Fruit fly (Drosophila melanogaster): ENCODE results near the gene Cse1.

Gene Cse1

dm6 chr2L:16843336-16843735, 18.3 kb upstream of the Cse1 start:
- no peak for TF ChIP-seq CG12768 (GFP tag; optimal IDR thresholded peaks at IDR 0.05)
- no peak for TF ChIP-seq pad (GFP tag; optimal IDR thresholded peaks at IDR 0.05)
- TF ChIP-seq kay (GFP tag; ENCODE audit: borderline replicate concordance), result peak; percentile 53

- no peak for TF ChIP-seq cnc (optimal IDR thresholded peaks at IDR 0.05)
- no peak for TF ChIP-seq tj (GFP tag; optimal IDR thresholded peaks at IDR 0.05)
- TF ChIP-seq CG5204 (GFP tag; optimal IDR thresholded peaks at IDR 0.05), result no peak
- no peak for TF ChIP-seq Mnt (GFP tag; optimal IDR thresholded peaks at IDR 0.05)
- no peak for TF ChIP-seq kay (GFP tag; ENCODE audit: borderline replicate concordance)
- TF ChIP-seq Clk (GFP tag; optimal IDR thresholded peaks at IDR 0.05), result no peak
- no peak for TF ChIP-seq CG1620 (GFP tag; optimal IDR thresholded peaks at IDR 0.05)
- no peak for TF ChIP-seq pad (GFP tag; optimal IDR thresholded peaks at IDR 0.05)
- no peak for TF ChIP-seq ovo (GFP tag; optimal IDR thresholded peaks at IDR 0.05)
- TF ChIP-seq bab1 (GFP tag; optimal IDR thresholded peaks at IDR 0.05), result no peak
- TF ChIP-seq CG7101 (tag; optimal IDR thresholded peaks at IDR 0.05), result no peak
- no peak for TF ChIP-seq toe (GFP tag; optimal IDR thresholded peaks at IDR 0.05)
- no peak for TF ChIP-seq CG33017 (tag; optimal IDR thresholded peaks at IDR 0.05)
- no peak for TF ChIP-seq CG11617 (GFP tag; optimal IDR thresholded peaks at IDR 0.05)
- TF ChIP-seq CG7045 (GFP tag; optimal IDR thresholded peaks at IDR 0.05), result no peak
- TF ChIP-seq CG14711 (tag; optimal IDR thresholded peaks at IDR 0.05), result no peak
- no peak for TF ChIP-seq cic (GFP tag; optimal IDR thresholded peaks at IDR 0.05)
- no peak for TF ChIP-seq CG12768 (GFP tag; optimal IDR thresholded peaks at IDR 0.05)
- TF ChIP-seq Crg-1 (GFP tag; optimal IDR thresholded peaks at IDR 0.05), result no peak
These were observed 17.5 kb upstream of the Cse1 start for dm6 chr2L:16842505-16842904.

DNA sequence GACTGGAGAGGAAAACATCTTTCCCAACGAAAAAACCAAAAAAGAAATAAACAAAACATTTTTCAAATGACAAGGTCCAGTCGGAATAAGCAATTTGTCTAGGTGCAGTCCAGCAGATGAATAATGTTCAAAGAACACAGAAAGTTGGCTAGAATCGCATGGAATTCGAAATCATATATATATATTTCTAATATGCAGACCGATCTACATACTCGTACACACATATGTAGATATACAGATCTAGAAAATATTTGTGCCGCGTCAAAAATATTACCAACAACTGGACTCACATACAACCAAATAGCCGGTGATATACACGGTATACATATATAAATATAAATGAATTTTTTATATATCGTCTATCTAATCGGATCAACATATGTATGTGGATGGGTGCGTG, 14.7 kb upstream of the Cse1 start:
- no peak for TF ChIP-seq tj (GFP tag; optimal IDR thresholded peaks at IDR 0.05)
- TF ChIP-seq ovo (GFP tag; optimal IDR thresholded peaks at IDR 0.05), result no peak
- TF ChIP-seq CG1620 (GFP tag; optimal IDR thresholded peaks at IDR 0.05), result no peak
- no peak for TF ChIP-seq Hr96 (GFP tag; optimal IDR thresholded peaks at IDR 0.05)
- TF ChIP-seq pad (GFP tag; optimal IDR thresholded peaks at IDR 0.05), result no peak
- no peak for TF ChIP-seq cnc (optimal IDR thresholded peaks at IDR 0.05)
- no peak for TF ChIP-seq CG5204 (GFP tag; optimal IDR thresholded peaks at IDR 0.05)
- TF ChIP-seq bab1 (GFP tag; optimal IDR thresholded peaks at IDR 0.05), result no peak
- TF ChIP-seq CG14711 (tag; optimal IDR thresholded peaks at IDR 0.05), result no peak
- no peak for TF ChIP-seq CG12768 (GFP tag; optimal IDR thresholded peaks at IDR 0.05)
- TF ChIP-seq Clk (GFP tag; optimal IDR thresholded peaks at IDR 0.05), result no peak

DNA sequence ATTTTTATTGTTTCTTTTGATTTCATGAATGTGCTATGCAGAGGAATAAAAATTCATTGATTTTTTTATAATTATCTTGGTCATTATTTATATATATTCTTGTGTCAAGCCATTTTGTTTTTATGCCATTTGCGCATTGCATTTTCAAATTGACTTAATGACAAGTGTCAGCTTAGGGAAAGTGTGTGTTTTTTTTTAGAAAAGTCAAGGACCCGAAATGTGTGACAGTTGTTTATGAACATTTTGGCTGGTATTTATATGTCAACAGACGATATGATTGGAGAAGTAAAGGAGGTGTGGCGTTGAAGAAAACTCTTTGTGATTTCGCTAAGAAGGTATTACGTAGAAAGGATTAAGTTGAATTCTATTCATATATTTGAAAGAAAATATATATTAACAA, 12.7 kb upstream of the Cse1 start, which contains the start of the genes SclA and SclB:
TSS of gene SclA (plus strand) at position 301 of the 400 bp plus-strand sequence.
TSS of gene SclB (plus strand) at position 301 of the 400 bp plus-strand sequence.
- peak; percentile 1 for TF ChIP-seq kay (GFP tag; ENCODE audit: borderline replicate concordance)
- TF ChIP-seq bab1 (GFP tag; optimal IDR thresholded peaks at IDR 0.05), result no peak
- no peak for TF ChIP-seq CG14711 (tag; optimal IDR thresholded peaks at IDR 0.05)
- no peak for TF ChIP-seq CG12768 (GFP tag; optimal IDR thresholded peaks at IDR 0.05)

- TF ChIP-seq CG7101 (tag; optimal IDR thresholded peaks at IDR 0.05), result no peak
- no peak for TF ChIP-seq CG1620 (GFP tag; optimal IDR thresholded peaks at IDR 0.05)
- no peak for TF ChIP-seq CG33017 (tag; optimal IDR thresholded peaks at IDR 0.05)
- TF ChIP-seq Clk (GFP tag; optimal IDR thresholded peaks at IDR 0.05), result no peak
- no peak for TF ChIP-seq toe (GFP tag; optimal IDR thresholded peaks at IDR 0.05)
- TF ChIP-seq Mnt (GFP tag; optimal IDR thresholded peaks at IDR 0.05), result no peak
- no peak for TF ChIP-seq CG14711 (tag; optimal IDR thresholded peaks at IDR 0.05)
- TF ChIP-seq cnc (optimal IDR thresholded peaks at IDR 0.05), result no peak
- TF ChIP-seq CG11617 (GFP tag; optimal IDR thresholded peaks at IDR 0.05), result no peak
These were observed 12.2 kb upstream of the Cse1 start, which contains the start of gene Nepl9 for dm6 chr2L:16837158-16837557. TSS of gene Nepl9 (minus strand) at chr2L:16837258.

DNA sequence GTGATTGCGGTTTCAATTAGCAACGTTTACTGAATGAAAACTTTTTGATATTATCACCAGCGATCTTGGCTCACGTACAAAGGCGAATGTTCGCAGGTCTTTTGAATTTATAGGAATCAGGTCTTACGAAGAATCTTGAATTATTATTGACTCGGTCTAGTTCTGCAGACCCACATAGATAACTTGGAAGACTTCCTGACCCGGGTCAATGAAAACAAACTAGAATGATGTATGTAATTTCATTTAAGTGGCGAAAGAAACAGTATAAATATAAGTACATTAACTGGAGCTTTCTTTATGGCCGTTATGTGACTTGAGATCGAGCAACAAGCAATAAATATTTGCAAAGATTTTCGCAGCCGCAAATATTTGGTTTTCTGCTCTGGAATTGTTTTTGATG, 9.4 kb upstream of the Cse1 start, which contains the start of gene CG13282:
TSS of gene CG13282 (minus strand) at position 101 of the 400 bp plus-strand sequence.
- no peak for TF ChIP-seq CG12768 (GFP tag; optimal IDR thresholded peaks at IDR 0.05)
- TF ChIP-seq CG14711 (tag; optimal IDR thresholded peaks at IDR 0.05), result no peak
- no peak for TF ChIP-seq pad (GFP tag; optimal IDR thresholded peaks at IDR 0.05)
- TF ChIP-seq CG7045 (GFP tag; optimal IDR thresholded peaks at IDR 0.05), result no peak
- no peak for TF ChIP-seq toe (GFP tag; optimal IDR thresholded peaks at IDR 0.05)
- TF ChIP-seq cic (GFP tag; optimal IDR thresholded peaks at IDR 0.05), result no peak
- TF ChIP-seq Clk (GFP tag; optimal IDR thresholded peaks at IDR 0.05), result no peak
- no peak for TF ChIP-seq CG7101 (tag; optimal IDR thresholded peaks at IDR 0.05)
- TF ChIP-seq cnc (optimal IDR thresholded peaks at IDR 0.05), result no peak
- no peak for TF ChIP-seq CG1620 (GFP tag; optimal IDR thresholded peaks at IDR 0.05)
- TF ChIP-seq CG33017 (tag; optimal IDR thresholded peaks at IDR 0.05), result no peak
- no peak for TF ChIP-seq kay (GFP tag; ENCODE audit: borderline replicate concordance)
- no peak for TF ChIP-seq tj (GFP tag; optimal IDR thresholded peaks at IDR 0.05)
- TF ChIP-seq CG11617 (GFP tag; optimal IDR thresholded peaks at IDR 0.05), result no peak
- TF ChIP-seq Hr96 (GFP tag; optimal IDR thresholded peaks at IDR 0.05), result no peak
- no peak for TF ChIP-seq CG5204 (GFP tag; optimal IDR thresholded peaks at IDR 0.05)
- no peak for TF ChIP-seq bab1 (GFP tag; optimal IDR thresholded peaks at IDR 0.05)
- no peak for TF ChIP-seq ovo (GFP tag; optimal IDR thresholded peaks at IDR 0.05)

DNA sequence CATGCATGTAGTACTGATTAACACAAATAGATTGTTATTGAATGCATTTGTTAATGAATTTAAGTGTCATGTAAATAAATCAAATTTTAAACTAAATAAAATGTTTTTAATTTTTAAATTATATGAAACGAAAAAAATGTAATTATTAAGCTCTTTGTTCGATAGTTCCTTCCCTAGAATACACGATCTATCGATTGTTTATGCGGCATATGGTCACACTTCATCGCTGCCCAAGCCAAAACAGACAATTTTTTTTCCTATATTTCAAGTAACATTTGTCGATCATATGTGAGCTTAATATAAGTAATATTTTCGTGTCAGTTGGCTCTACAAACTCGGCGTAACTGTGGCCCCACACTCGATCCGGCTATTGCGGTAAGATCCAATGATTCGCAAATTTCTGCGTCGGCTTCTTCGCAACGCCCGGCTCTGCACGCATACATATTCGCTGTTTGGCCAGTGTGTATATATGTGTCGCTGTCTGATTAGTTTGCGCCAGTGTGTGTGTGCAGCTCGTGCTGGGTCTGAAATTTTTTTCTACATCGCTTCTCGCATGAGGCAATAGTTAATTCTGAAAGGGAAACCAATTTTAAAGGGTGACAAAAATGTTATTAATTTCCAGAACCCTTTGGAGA, 2.0 kb upstream of the Cse1 start, which contains the start of gene AspRS-m:
TSS of gene AspRS-m (plus strand) at position 207 of the 635 bp plus-strand sequence.
- TF ChIP-seq toe (GFP tag; optimal IDR thresholded peaks at IDR 0.05) (peak; percentile 10), tj (GFP tag; optimal IDR thresholded peaks at IDR 0.05) (peak; percentile 3), Mnt (GFP tag; optimal IDR thresholded peaks at IDR 0.05) (peak; percentile 65), kay (GFP tag; ENCODE audit: borderline replicate concordance) (no peak), CG12768 (GFP tag; optimal IDR thresholded peaks at IDR 0.05) (no peak), CG14711 (tag; optimal IDR thresholded peaks at IDR 0.05) (peak; percentile 40), bab1 (GFP tag; optimal IDR thresholded peaks at IDR 0.05) (peak; percentile 6)
